Worm (Caenorhabditis elegans) whole organism, late embryonic: ENCODE measurements around the gene tni-1.
A peak's percentile ranks its signal among the peaks of the same experiment; 100 is the strongest.

Experiments
- C38D4.7 ChIP-seq: fragments of 200-800 bp; sonication (Bioruptor generic); optimal IDR thresholded peaks from 2 replicates; lab custom pipeline; 2018; ENCODE audit warnings: mild to moderate bottlenecking, missing genetic modification characterization, moderate library complexity, missing compliant biosample characterization
- F13H6.1 ChIP-seq: sonication (generic microtip); optimal IDR thresholded peaks from 2 replicates; lab custom pipeline; 2016; ENCODE audit warnings: missing genetic modification characterization, missing compliant biosample characterization
- K02D7.2 ChIP-seq: sonication (generic microtip); optimal IDR thresholded peaks from 2 replicates; lab custom pipeline; 2017; ENCODE audit warnings: mild to moderate bottlenecking, missing genetic modification characterization, missing compliant biosample characterization
- T23F11.4 ChIP-seq: fragments of 200-800 bp; sonication (Bioruptor generic); optimal IDR thresholded peaks from 2 replicates; lab custom pipeline; 2018; ENCODE audit warnings: mild to moderate bottlenecking, missing genetic modification characterization, missing compliant biosample characterization
- ahr-1 ChIP-seq: sonication (generic microtip); optimal IDR thresholded peaks from 2 replicates; lab custom pipeline; 2016; ENCODE audit warnings: missing genetic modification characterization, missing compliant biosample characterization
- ama-1 ChIP-seq: fragments of 150-350 bp; optimal IDR thresholded peaks from 2 replicates; lab custom pipeline; 2014
- ceh-2 ChIP-seq: sonication (generic microtip); optimal IDR thresholded peaks from 2 replicates; lab custom pipeline; 2016; ENCODE audit warnings: missing genotype, missing genetic modification characterization, missing compliant biosample characterization
- ceh-22 ChIP-seq: sonication (generic microtip); optimal IDR thresholded peaks from 2 replicates; lab custom pipeline; 2017; ENCODE audit warnings: missing biosample characterization, missing genetic modification characterization
- ceh-30 ChIP-seq: fragments of 150-350 bp; optimal IDR thresholded peaks from 2 replicates; lab custom pipeline; 2014; ENCODE audit warnings: missing biosample characterization, missing genetic modification characterization
- ceh-31 ChIP-seq: sonication (generic microtip); optimal IDR thresholded peaks from 2 replicates; lab custom pipeline; 2016; ENCODE audit warnings: missing genetic modification characterization, missing compliant biosample characterization
- ceh-34 ChIP-seq: sonication (generic microtip); optimal IDR thresholded peaks from 2 replicates; lab custom pipeline; 2016; ENCODE audit warnings: mild to moderate bottlenecking, missing genetic modification characterization, missing compliant biosample characterization
- ceh-45 ChIP-seq: fragments of 200-800 bp; sonication (Bioruptor generic); IDR thresholded peaks from 2 replicates; pipeline ENCODE4 v1.3.6; 2022; ENCODE audit warnings: missing genetic modification reagents, missing genetic modification characterization, missing compliant biosample characterization
- ceh-48 ChIP-seq: sonication (generic microtip); optimal IDR thresholded peaks from 2 replicates; lab custom pipeline; 2016; ENCODE audit warnings: missing genetic modification characterization, inconsistent platforms, missing compliant biosample characterization
- elt-2 ChIP-seq: sonication (generic microtip); optimal IDR thresholded peaks from 2 replicates; lab custom pipeline; 2016; ENCODE audit warnings: missing genetic modification reagents, missing genetic modification characterization, missing compliant biosample characterization
- fkh-10 ChIP-seq: fragments of 150-350 bp; optimal IDR thresholded peaks from 2 replicates; lab custom pipeline; 2014; ENCODE audit warnings: missing biosample characterization, missing genetic modification reagents, missing genetic modification characterization
- gmeb-2 ChIP-seq: sonication (generic microtip); optimal IDR thresholded peaks from 2 replicates; lab custom pipeline; 2016; ENCODE audit warnings: missing genetic modification characterization, inconsistent platforms, missing compliant biosample characterization
- hlh-13 ChIP-seq: fragments of 200-800 bp; sonication (Bioruptor generic); optimal IDR thresholded peaks from 2 replicates; lab custom pipeline; 2018; ENCODE audit warnings: mild to moderate bottlenecking, missing genetic modification characterization, missing compliant biosample characterization
- hlh-15 ChIP-seq: sonication (generic microtip); optimal IDR thresholded peaks from 2 replicates; lab custom pipeline; 2016; ENCODE audit warnings: missing genetic modification characterization, missing compliant biosample characterization
- hlh-8 ChIP-seq: sonication (generic microtip); optimal IDR thresholded peaks from 2 replicates; lab custom pipeline; 2016; ENCODE audit warnings: missing genotype, missing genetic modification characterization, missing compliant biosample characterization
- madf-2 ChIP-seq: sonication (generic microtip); optimal IDR thresholded peaks from 2 replicates; lab custom pipeline; 2017; ENCODE audit warnings: missing genetic modification characterization, missing compliant biosample characterization
- nfya-1 ChIP-seq: sonication (generic microtip); optimal IDR thresholded peaks from 2 replicates; lab custom pipeline; 2017; ENCODE audit warnings: missing genetic modification characterization, mild to moderate bottlenecking, missing compliant biosample characterization, antibody characterized with exemption, moderate library complexity
- nhr-11 ChIP-seq: fragments of 150-350 bp; optimal IDR thresholded peaks from 2 replicates; lab custom pipeline; 2014; ENCODE audit warnings: missing biosample characterization, missing genetic modification characterization
- odd-2 ChIP-seq: sonication (generic microtip); optimal IDR thresholded peaks from 2 replicates; lab custom pipeline; 2017; ENCODE audit warnings: antibody characterized with exemption, mild to moderate bottlenecking, missing genetic modification characterization, missing compliant biosample characterization
- pat-9 ChIP-seq: fragments of 200-800 bp; sonication (Bioruptor generic); optimal IDR thresholded peaks from 2 replicates; lab custom pipeline; 2018; ENCODE audit warnings: mild to moderate bottlenecking, missing genetic modification characterization, moderate library complexity, missing compliant biosample characterization
- pax-1 ChIP-seq: fragments of 150-350 bp; optimal IDR thresholded peaks from 2 replicates; lab custom pipeline; 2014; ENCODE audit warnings: missing biosample characterization, missing genetic modification characterization
- pros-1 ChIP-seq: fragments of 150-350 bp; optimal IDR thresholded peaks from 2 replicates; lab custom pipeline; 2014; ENCODE audit warnings: missing biosample characterization, missing genetic modification reagents, missing genetic modification characterization
- ref-2 ChIP-seq: sonication (generic microtip); optimal IDR thresholded peaks from 2 replicates; lab custom pipeline; 2016; ENCODE audit warnings: missing genetic modification characterization, missing compliant biosample characterization
- rnt-1 ChIP-seq: sonication (generic microtip); optimal IDR thresholded peaks from 2 replicates; lab custom pipeline; 2016; ENCODE audit warnings: missing genetic modification characterization, missing compliant biosample characterization
- sox-2 ChIP-seq: fragments of 200-800 bp; sonication (Bioruptor generic); IDR thresholded peaks from 2 replicates; pipeline ENCODE4 v1.3.6; 2022; ENCODE audit warnings: missing genetic modification reagents, missing genetic modification characterization, missing compliant biosample characterization
- sox-4 ChIP-seq: sonication (generic microtip); optimal IDR thresholded peaks from 2 replicates; lab custom pipeline; 2017; ENCODE audit warnings: mild to moderate bottlenecking, missing genetic modification characterization, inconsistent platforms, missing compliant biosample characterization
- tbx-7 ChIP-seq: sonication (generic microtip); optimal IDR thresholded peaks from 2 replicates; lab custom pipeline; 2016; ENCODE audit warnings: missing genotype, missing genetic modification characterization, missing compliant biosample characterization
- unc-42 ChIP-seq: sonication (generic microtip); optimal IDR thresholded peaks from 2 replicates; lab custom pipeline; 2016; ENCODE audit warnings: missing genotype, missing genetic modification characterization, missing compliant biosample characterization
- unc-55 ChIP-seq: sonication (generic microtip); optimal IDR thresholded peaks from 2 replicates; lab custom pipeline; 2017; ENCODE audit warnings: missing biosample characterization, missing genetic modification reagents, missing genetic modification characterization
- unc-86 ChIP-seq: sonication (generic microtip); optimal IDR thresholded peaks from 2 replicates; lab custom pipeline; 2016; ENCODE audit warnings: missing genetic modification characterization, missing compliant biosample characterization
- zip-5 ChIP-seq: sonication (generic microtip); optimal IDR thresholded peaks from 2 replicates; lab custom pipeline; 2016; ENCODE audit warnings: missing genetic modification characterization, missing compliant biosample characterization
- ztf-16 ChIP-seq: sonication (generic microtip); optimal IDR thresholded peaks from 2 replicates; lab custom pipeline; 2017; ENCODE audit warnings: missing genetic modification characterization, missing compliant biosample characterization

tni-1 gene

DNA sequence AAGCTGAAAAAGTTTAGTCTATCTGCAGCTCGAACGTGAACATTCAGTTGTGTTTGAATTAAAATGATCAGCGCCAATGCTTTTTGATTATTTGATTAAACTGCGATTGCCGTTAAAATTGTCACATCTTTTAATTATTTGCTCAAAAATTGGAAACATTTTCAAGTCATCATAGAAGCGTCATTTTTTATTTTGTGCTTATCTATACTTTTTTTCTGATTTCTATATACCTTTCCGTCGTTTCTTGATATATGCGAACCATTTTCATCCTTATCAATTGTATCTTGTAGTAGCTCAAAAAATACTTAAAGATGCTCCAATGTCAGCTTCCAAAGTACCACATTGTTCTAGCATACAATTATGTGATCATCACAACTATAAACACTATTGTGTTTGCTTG, 26.0 kb downstream of the tni-1 start:
- TF ChIP-seq unc-55 (GFP tag; lab: Kevin White, UChicago), result no peak
- TF ChIP-seq nhr-11 (tag; lab: Kevin White, UChicago), result no peak
- TF ChIP-seq ceh-22, result no peak
- TF ChIP-seq ref-2 (tag; lab: Kevin White, UChicago), result no peak
- no peak for TF ChIP-seq nfya-1
- TF ChIP-seq tbx-7, result no peak
- no peak for TF ChIP-seq K02D7.2 (tag; lab: Kevin White, UChicago)
- no peak for TF ChIP-seq T23F11.4 (GFP tag; lab: Kevin White, UChicago)
- TF ChIP-seq ceh-30 (tag; lab: Kevin White, UChicago), result no peak
- no peak for TF ChIP-seq odd-2 (tag; lab: Kevin White, UChicago)
- no peak for TF ChIP-seq sox-4
- TF ChIP-seq, all 69 proteins: peak for 0

DNA sequence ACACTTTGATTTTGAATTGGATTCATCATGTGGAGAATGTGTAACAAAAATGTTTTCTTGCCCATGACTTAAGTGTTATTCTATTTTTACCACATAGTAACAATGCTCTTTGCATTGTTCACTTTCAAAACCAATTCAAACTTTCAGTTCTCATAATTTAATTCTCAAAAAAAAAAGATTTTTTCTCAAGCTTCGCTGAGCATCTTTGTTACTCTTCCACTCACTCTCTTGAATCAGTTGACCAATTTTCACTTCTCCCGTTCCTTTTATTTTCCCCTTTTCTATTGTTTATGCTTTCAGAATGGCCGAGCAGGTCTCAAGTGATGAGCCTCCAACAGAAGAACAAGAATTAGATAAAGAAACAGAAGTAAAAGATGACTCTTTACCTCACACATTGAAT, 31.1 kb downstream of the tni-1 start, which contains the start of gene oct-2:
Gene oct-2 (plus strand): TSS at position 301 of the 400 bp plus-strand sequence.
- no peak for TF ChIP-seq madf-2
- no peak for TF ChIP-seq K02D7.2 (tag; lab: Kevin White, UChicago)
- TF ChIP-seq elt-2 (tag; lab: Kevin White, UChicago), result no peak
- TF ChIP-seq ceh-31 (tag; lab: Kevin White, UChicago), result no peak
- TF ChIP-seq ceh-34 (tag; lab: Kevin White, UChicago), result no peak
- TF ChIP-seq pros-1 (tag; lab: Kevin White, UChicago), result no peak
- TF ChIP-seq ceh-22, result no peak
- no peak for TF ChIP-seq rnt-1 (tag; lab: Kevin White, UChicago)

DNA sequence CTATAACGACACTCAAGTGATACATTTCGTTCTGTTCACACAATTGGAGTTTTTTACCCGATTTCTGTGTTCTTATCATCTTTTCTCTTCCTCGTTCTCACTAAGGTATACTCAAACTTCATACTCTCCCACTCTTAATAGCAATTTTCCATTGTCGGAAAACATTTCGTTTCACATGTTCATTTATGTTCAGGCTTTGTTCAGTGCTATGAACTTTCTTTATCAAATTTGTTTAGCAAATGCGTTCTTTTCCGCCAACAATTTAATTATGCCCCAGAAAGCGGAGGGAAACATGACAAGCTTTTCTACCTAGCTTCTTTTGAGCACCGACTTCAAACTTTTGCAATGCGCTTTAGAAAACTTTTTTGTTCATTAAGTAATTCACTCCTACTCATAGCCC, 31.8 kb downstream of the tni-1 start:
- TF ChIP-seq nhr-11 (tag; lab: Kevin White, UChicago), result no peak
- no peak for TF ChIP-seq ceh-48 (tag; lab: Kevin White, UChicago)
- no peak for TF ChIP-seq fkh-10 (GFP tag; lab: Kevin White, UChicago)
- peak; percentile 71 for TF ChIP-seq unc-42 (tag; lab: Kevin White, UChicago)

DNA sequence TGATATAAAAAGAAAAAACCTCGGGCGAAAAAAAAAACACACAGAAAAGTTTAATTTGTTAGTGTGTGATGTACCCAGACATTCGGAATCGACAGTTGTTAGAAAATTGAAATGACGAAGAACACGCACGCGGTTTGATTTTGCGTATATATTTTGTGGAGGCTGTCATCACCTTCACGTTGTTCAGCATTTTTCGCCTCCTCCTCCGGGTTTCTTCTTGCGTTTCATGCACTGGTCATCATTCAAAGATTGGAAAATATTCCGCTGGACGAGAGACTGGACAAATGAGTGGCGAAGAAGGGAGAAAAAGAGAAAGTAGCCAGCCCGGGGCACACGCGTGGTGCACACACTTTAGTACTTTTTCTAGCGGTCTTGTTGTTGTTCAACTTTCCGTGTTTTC, 32.4 kb downstream of the tni-1 start:
- no peak for TF ChIP-seq C38D4.7 (GFP tag; lab: Kevin White, UChicago)
- no peak for TF ChIP-seq pat-9 (tag; lab: Kevin White, UChicago)
- no peak for TF ChIP-seq ceh-45 (GFP tag; lab: Robert Waterston, UW)
- TF ChIP-seq hlh-13 (GFP tag; lab: Kevin White, UChicago), result no peak
- no peak for TF ChIP-seq F13H6.1 (tag; lab: Kevin White, UChicago)
- no peak for TF ChIP-seq sox-4
- no peak for TF ChIP-seq unc-86
- TF ChIP-seq ahr-1, result no peak
- TF ChIP-seq pax-1 (tag; lab: Kevin White, UChicago), result no peak
- no peak for TF ChIP-seq ceh-31 (tag; lab: Kevin White, UChicago)
- no peak for TF ChIP-seq ama-1 (lab: Kevin White, UChicago)
- no peak for TF ChIP-seq ceh-34 (tag; lab: Kevin White, UChicago)
- TF ChIP-seq hlh-15, result no peak
- no peak for TF ChIP-seq T23F11.4 (GFP tag; lab: Kevin White, UChicago)
- TF ChIP-seq ztf-16 (tag; lab: Kevin White, UChicago), result no peak
- TF ChIP-seq ceh-2 (tag; lab: Kevin White, UChicago), result no peak

DNA sequence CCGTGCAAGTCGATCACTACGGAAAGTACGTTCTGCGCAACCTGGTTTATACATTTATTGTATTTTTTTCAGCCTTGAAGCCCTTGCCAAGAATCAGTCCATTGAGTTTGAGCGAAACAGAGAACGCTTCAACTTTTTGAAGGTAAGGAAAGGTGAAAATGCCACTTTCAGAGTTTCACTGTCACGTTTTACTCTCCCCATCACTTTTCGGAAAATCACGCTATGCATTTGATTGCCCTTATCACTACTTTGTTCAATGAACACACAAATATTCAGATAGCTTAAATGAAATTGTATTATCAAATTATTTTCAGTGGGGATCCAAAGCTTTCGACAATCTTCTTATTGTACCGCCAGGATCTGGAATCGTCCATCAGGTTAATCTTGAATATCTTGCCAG, 36.8 kb downstream of the tni-1 start:
- TF ChIP-seq zip-5 (no peak), hlh-8 (tag; lab: Kevin White, UChicago) (no peak), C38D4.7 (GFP tag; lab: Kevin White, UChicago) (no peak), sox-2 (no peak), ceh-2 (tag; lab: Kevin White, UChicago) (no peak), gmeb-2 (tag; lab: Kevin White, UChicago) (no peak)
